Worm (Caenorhabditis elegans): Measurements from ENCODE around the gene prkl-1.

- no peak for TF ChIP-seq zip-2 (tag; optimal IDR thresholded peaks at IDR 0.05)
- TF ChIP-seq nhr-111 (GFP tag; optimal IDR thresholded peaks at IDR 0.05): no peak
- TF ChIP-seq nhr-77 (tag; optimal IDR thresholded peaks at IDR 0.05): no peak
- no peak for TF ChIP-seq nhr-76 (tag; optimal IDR thresholded peaks at IDR 0.05)
- TF ChIP-seq unc-62 (GFP tag; optimal IDR thresholded peaks at IDR 0.05 in 1 of 2): peak in 1 of 2 experiments; percentile 7
- TF ChIP-seq unc-62 (tag; optimal IDR thresholded peaks at IDR 0.05): no peak
- TF ChIP-seq ctbp-1 (GFP tag; IDR thresholded peaks at IDR 0.05): 0 out of 2 replicates have a peak, but pooled peaks have one; percentile 13
- no peak for TF ChIP-seq lin-29 (GFP tag; IDR thresholded peaks at IDR 0.05)
These were observed 12.4 kb downstream of the prkl-1 start for ce11 chrIV:6974162-6974938.
